Worm (Caenorhabditis elegans) whole organism, young adult: ENCODE results near the gene oig-8.

Experiments
- F10E7.11 ChIP-seq: sonication (generic microtip); optimal IDR thresholded peaks from 2 replicates; lab custom pipeline; 2017; ENCODE audit warnings: mild to moderate bottlenecking, missing genetic modification characterization, moderate library complexity, missing compliant biosample characterization
- F23B12.7 ChIP-seq: sonication (generic microtip); optimal IDR thresholded peaks from 2 replicates; lab custom pipeline; 2017; ENCODE audit warnings: missing genetic modification characterization, mild to moderate bottlenecking, missing compliant biosample characterization, antibody characterized with exemption, moderate library complexity; ENCODE audit not compliant: insufficient read depth
- athp-1 ChIP-seq: sonication (generic microtip); optimal IDR thresholded peaks from 2 replicates; lab custom pipeline; 2017; ENCODE audit warnings: mild to moderate bottlenecking, missing genetic modification characterization, missing compliant biosample characterization
- ekl-4 ChIP-seq: fragments of 200-800 bp; sonication (Bioruptor generic); IDR thresholded peaks from 2 replicates; pipeline ENCODE4 v1.3.6; 2022; ENCODE audit warnings: missing genetic modification reagents, missing genetic modification characterization, missing compliant biosample characterization
- hlh-12 ChIP-seq: sonication (generic microtip); optimal IDR thresholded peaks from 2 replicates; lab custom pipeline; 2016; ENCODE audit warnings: missing genetic modification characterization, missing compliant biosample characterization
- mes-4 ChIP-seq: sonication (generic microtip); optimal IDR thresholded peaks from 2 replicates; lab custom pipeline; 2016; ENCODE audit warnings: missing genotype, missing genetic modification characterization, missing compliant biosample characterization
- nfyb-1 ChIP-seq: fragments of 200-800 bp; sonication (Bioruptor generic); IDR thresholded peaks from 2 replicates; pipeline ENCODE4 v1.3.6; 2022; ENCODE audit warnings: missing genetic modification reagents, missing genetic modification characterization, missing compliant biosample characterization
- unc-130 ChIP-seq: sonication (generic microtip); optimal IDR thresholded peaks from 2 replicates; lab custom pipeline; 2016; ENCODE audit warnings: missing genetic modification reagents, missing genetic modification characterization, missing compliant biosample characterization

- no peak for TF ChIP-seq unc-130 (GFP tag; lab: Kevin White, UChicago)
- TF ChIP-seq athp-1 (tag; lab: Kevin White, UChicago): no peak
- TF ChIP-seq mes-4 (tag; lab: Kevin White, UChicago): no peak
- TF ChIP-seq nfyb-1 (GFP tag; lab: Robert Waterston, UW): no peak
- no peak for TF ChIP-seq F10E7.11 (tag; lab: Kevin White, UChicago)
- TF ChIP-seq hlh-12 (tag; lab: Kevin White, UChicago): no peak
- no peak for TF ChIP-seq ekl-4 (GFP tag; lab: Robert Waterston, UW)
- TF ChIP-seq F23B12.7 (tag; lab: Kevin White, UChicago): no peak
Observed at ce11 chrII:6616770-6617169, 32.2 kb downstream of the oig-8 start, which contains the start of gene klf-3.
